Fruit fly (Drosophila melanogaster) whole organism, embryonic: ENCODE results near the gene MED14.
A peak's percentile ranks its signal among the peaks of the same experiment; 100 is the strongest.

Source experiments
- CG10209 ChIP-seq: fragments of 200-800 bp; sonication (Bioruptor generic); optimal IDR thresholded peaks from 3 replicates; lab custom pipeline; 2017; ENCODE audit warnings: missing biosample characterization, mild to moderate bottlenecking, missing genetic modification characterization, missing genetic modification reagents
- CG10462 ChIP-seq: fragments of 200-800 bp; sonication (Bioruptor generic); optimal IDR thresholded peaks from 2 replicates; lab custom pipeline; 2016; ENCODE audit warnings: missing biosample characterization, missing genetic modification characterization
- CG11723 ChIP-seq: fragments of 200-800 bp; sonication (Bioruptor generic); optimal IDR thresholded peaks from 2 replicates; lab custom pipeline; 2017; ENCODE audit warnings: missing biosample characterization, mild to moderate bottlenecking, missing genetic modification characterization
- CG13123 ChIP-seq: fragments of 200-800 bp; sonication (Bioruptor generic); optimal IDR thresholded peaks from 2 replicates; lab custom pipeline; 2016; ENCODE audit warnings: missing biosample characterization, missing genetic modification characterization
- CG13287 ChIP-seq: fragments of 200-800 bp; sonication (Bioruptor generic); IDR thresholded peaks from 2 replicates; pipeline ENCODE4 v1.3.6; 2022; ENCODE audit warnings: missing biosample characterization, missing genetic modification characterization; ENCODE audit not compliant: partially characterized antibody
- CG13424 ChIP-seq: fragments of 200-800 bp; sonication (Bioruptor generic); optimal IDR thresholded peaks from 2 replicates; lab custom pipeline; 2019; ENCODE audit warnings: missing biosample characterization, mild to moderate bottlenecking, missing genetic modification characterization, moderate library complexity
- CG14965 ChIP-seq: fragments of 200-800 bp; sonication (Bioruptor generic); optimal IDR thresholded peaks from 2 replicates; lab custom pipeline; 2016; ENCODE audit warnings: missing biosample characterization, missing genetic modification characterization, borderline replicate concordance
- CG1602 ChIP-seq: fragments of 200-800 bp; sonication (Bioruptor generic); optimal IDR thresholded peaks from 3 replicates; lab custom pipeline; 2016; ENCODE audit warnings: missing biosample characterization, missing genetic modification characterization
- CG16813 ChIP-seq: fragments of 200-800 bp; sonication (Bioruptor generic); IDR thresholded peaks from 3 replicates; pipeline ENCODE4 v1.3.6; 2022; ENCODE audit warnings: missing biosample characterization, missing genetic modification characterization; ENCODE audit not compliant: partially characterized antibody
- CG16815 ChIP-seq: fragments of 200-800 bp; sonication (Bioruptor generic); optimal IDR thresholded peaks from 3 replicates; lab custom pipeline; 2017; ENCODE audit warnings: missing biosample characterization, mild to moderate bottlenecking, missing genetic modification characterization
- CG2120 ChIP-seq: fragments of 200-800 bp; sonication (Bioruptor generic); optimal IDR thresholded peaks from 3 replicates; lab custom pipeline; 2016; ENCODE audit warnings: missing biosample characterization, missing genetic modification characterization
- CG2678 ChIP-seq: fragments of 200-800 bp; sonication (Bioruptor generic); optimal IDR thresholded peaks from 3 replicates; lab custom pipeline; 2019; ENCODE audit warnings: missing biosample characterization, mild to moderate bottlenecking, missing genetic modification characterization, moderate library complexity
- CG3065 ChIP-seq: fragments of 200-800 bp; sonication (Bioruptor generic); optimal IDR thresholded peaks from 2 replicates; lab custom pipeline; 2016; ENCODE audit warnings: missing biosample characterization, missing genetic modification characterization
- CG31441 ChIP-seq: fragments of 200-800 bp; sonication (Bioruptor generic); IDR thresholded peaks from 2 replicates; pipeline ENCODE4 v1.3.6; 2022; ENCODE audit warnings: missing biosample characterization, missing genetic modification characterization
- CG32532 ChIP-seq: fragments of 200-800 bp; sonication (Bioruptor generic); IDR thresholded peaks from 2 replicates; pipeline ENCODE4 v1.3.6; 2022; ENCODE audit warnings: missing biosample characterization, missing genetic modification characterization
- CG34376 ChIP-seq: fragments of 200-800 bp; sonication (Bioruptor generic); optimal IDR thresholded peaks from 2 replicates; lab custom pipeline; 2018; ENCODE audit warnings: missing biosample characterization, mild to moderate bottlenecking, missing genetic modification characterization
- CG6175 ChIP-seq: fragments of 200-800 bp; sonication (Bioruptor generic); IDR thresholded peaks from 3 replicates; pipeline ENCODE4 v1.3.6; 2022; ENCODE audit warnings: missing biosample characterization, missing genetic modification characterization
- CG6272 ChIP-seq: fragments of 200-800 bp; sonication (Bioruptor generic); IDR thresholded peaks from 2 replicates; pipeline ENCODE4 v1.3.6; 2022; ENCODE audit warnings: missing biosample characterization, missing genetic modification characterization
- CG7372 ChIP-seq: fragments of 200-800 bp; sonication (Bioruptor generic); IDR thresholded peaks from 2 replicates; pipeline ENCODE4 v1.3.6; 2022; ENCODE audit warnings: missing biosample characterization, missing genetic modification characterization
- CG7745 ChIP-seq: fragments of 200-800 bp; sonication (Bioruptor generic); optimal IDR thresholded peaks from 2 replicates; lab custom pipeline; 2018; ENCODE audit warnings: missing biosample characterization, mild to moderate bottlenecking, missing genetic modification characterization, moderate library complexity
- CG9727 ChIP-seq: fragments of 200-800 bp; sonication (Bioruptor generic); optimal IDR thresholded peaks from 3 replicates; lab custom pipeline; 2017; ENCODE audit warnings: missing biosample characterization, mild to moderate bottlenecking, missing genetic modification characterization
- CG9876 ChIP-seq: fragments of 200-800 bp; sonication (Bioruptor generic); optimal IDR thresholded peaks from 2 replicates; lab custom pipeline; 2016; ENCODE audit warnings: missing biosample characterization, missing genetic modification characterization
- CoRest ChIP-seq: fragments of 200-800 bp; sonication (Bioruptor generic); optimal IDR thresholded peaks from 3 replicates; lab custom pipeline; 2018; ENCODE audit warnings: missing biosample characterization, mild to moderate bottlenecking, missing genetic modification characterization, moderate library complexity
- Doc2 ChIP-seq: fragments of 200-800 bp; sonication (Bioruptor generic); IDR thresholded peaks from 2 replicates; pipeline ENCODE4 v1.3.6; 2022; ENCODE audit warnings: missing biosample characterization, missing genetic modification characterization
- Doc3 ChIP-seq: fragments of 200-800 bp; sonication (Bioruptor generic); IDR thresholded peaks from 3 replicates; pipeline ENCODE4 v1.3.6; 2022; ENCODE audit warnings: missing biosample characterization, missing genetic modification characterization; ENCODE audit not compliant: partially characterized antibody
- Dp ChIP-seq: fragments of 200-800 bp; sonication (Bioruptor generic); optimal IDR thresholded peaks from 2 replicates; lab custom pipeline; 2018; ENCODE audit warnings: missing biosample characterization, mild to moderate bottlenecking, missing genetic modification characterization, moderate library complexity
- ERR ChIP-seq: fragments of 200-800 bp; sonication (Bioruptor generic); optimal IDR thresholded peaks from 2 replicates; lab custom pipeline; 2016; ENCODE audit warnings: missing biosample characterization, missing genetic modification characterization
- Ets97D ChIP-seq: fragments of 200-800 bp; sonication (Bioruptor generic); optimal IDR thresholded peaks from 3 replicates; lab custom pipeline; 2016; ENCODE audit warnings: missing biosample characterization, missing genetic modification characterization
- Hr39 ChIP-seq: fragments of >200 bp; optimal IDR thresholded peaks from 2 replicates; lab custom pipeline; 2017
- Hsf ChIP-seq: fragments of 200-800 bp; sonication (Bioruptor generic); optimal IDR thresholded peaks from 3 replicates; lab custom pipeline; 2016; ENCODE audit warnings: missing biosample characterization, missing genetic modification characterization
- Mrtf ChIP-seq: fragments of 200-800 bp; sonication (Bioruptor generic); IDR thresholded peaks from 3 replicates; pipeline ENCODE4 v1.3.6; 2022; ENCODE audit warnings: missing biosample characterization, missing genetic modification characterization
- Myb ChIP-seq: fragments of 200-800 bp; sonication (Bioruptor generic); optimal IDR thresholded peaks from 2 replicates; lab custom pipeline; 2016; ENCODE audit warnings: missing biosample characterization, missing genetic modification characterization
- Opbp ChIP-seq: fragments of 200-800 bp; sonication (Bioruptor generic); IDR thresholded peaks from 3 replicates; pipeline ENCODE4 v1.3.6; 2022; ENCODE audit warnings: missing biosample characterization, missing genetic modification characterization; ENCODE audit not compliant: partially characterized antibody
- Xrp1 ChIP-seq: fragments of 200-800 bp; sonication (Bioruptor generic); IDR thresholded peaks from 2 replicates; pipeline ENCODE4 v1.3.6; 2022; ENCODE audit warnings: missing biosample characterization, missing genetic modification characterization
- bigmax ChIP-seq: fragments of 200-800 bp; sonication (Bioruptor generic); optimal IDR thresholded peaks from 2 replicates; lab custom pipeline; 2018; ENCODE audit warnings: missing biosample characterization, mild to moderate bottlenecking, missing genetic modification characterization
- cato ChIP-seq: fragments of 200-800 bp; sonication (Bioruptor generic); optimal IDR thresholded peaks from 2 replicates; lab custom pipeline; 2016; ENCODE audit warnings: missing biosample characterization, missing genetic modification characterization, borderline replicate concordance
- corto ChIP-seq: fragments of 200-800 bp; sonication (Bioruptor generic); optimal IDR thresholded peaks from 2 replicates; lab custom pipeline; 2016; ENCODE audit warnings: missing biosample characterization, mild to moderate bottlenecking, missing genetic modification characterization, moderate library complexity
- dm ChIP-seq: fragments of 200-800 bp; sonication (Bioruptor generic); optimal IDR thresholded peaks from 3 replicates; lab custom pipeline; 2016; ENCODE audit warnings: missing biosample characterization, missing genetic modification characterization
- gem ChIP-seq: fragments of 200-800 bp; sonication (Bioruptor generic); optimal IDR thresholded peaks from 2 replicates; lab custom pipeline; 2019; ENCODE audit warnings: missing biosample characterization, mild to moderate bottlenecking, missing genetic modification characterization, moderate library complexity
- gt ChIP-seq: fragments of 200-800 bp; sonication (Bioruptor generic); IDR thresholded peaks from 2 replicates; pipeline ENCODE4 v1.3.6; 2022; ENCODE audit warnings: missing biosample characterization, missing genetic modification characterization
- hkb ChIP-seq, 2 experiments: fragments of 200-800 bp in 1 of 2; fragments of >200 bp in 1 of 2; sonication (Bioruptor generic) in 1 of 2; IDR thresholded peaks in 1 of 2; optimal IDR thresholded peaks in 1 of 2; 2 replicates each; pipeline versions ENCODE4 v1.3.6 to Lab custom; 2017 to 2022; ENCODE audit warnings: missing biosample characterization in 1 of 2, missing genetic modification characterization in 1 of 2
- lab ChIP-seq: fragments of 200-800 bp; sonication (Bioruptor generic); optimal IDR thresholded peaks from 3 replicates; lab custom pipeline; 2017; ENCODE audit warnings: missing biosample characterization, missing genetic modification characterization, mild to moderate bottlenecking, moderate library complexity, missing genetic modification reagents
- lbe ChIP-seq: fragments of 200-800 bp; sonication (Bioruptor generic); optimal IDR thresholded peaks from 2 replicates; lab custom pipeline; 2016; ENCODE audit warnings: missing biosample characterization, mild to moderate bottlenecking, missing genetic modification characterization
- maf-S ChIP-seq: fragments of 200-800 bp; sonication (Bioruptor generic); optimal IDR thresholded peaks from 2 replicates; lab custom pipeline; 2016; ENCODE audit warnings: missing biosample characterization, missing genetic modification characterization
- repo ChIP-seq: fragments of 200-800 bp; sonication (Bioruptor generic); optimal IDR thresholded peaks from 2 replicates; lab custom pipeline; 2016; ENCODE audit warnings: missing biosample characterization, missing genetic modification characterization
- sens-2 ChIP-seq: fragments of 200-800 bp; sonication (Bioruptor generic); IDR thresholded peaks from 2 replicates; pipeline ENCODE4 v1.3.6; 2022; ENCODE audit warnings: missing biosample characterization, missing genetic modification characterization
- tap ChIP-seq: fragments of 200-800 bp; optimal IDR thresholded peaks from 3 replicates; lab custom pipeline; 2019; ENCODE audit warnings: missing biosample characterization, mild to moderate bottlenecking, missing genetic modification characterization, moderate library complexity
- wor ChIP-seq: fragments of 200-800 bp; sonication (Bioruptor generic); IDR thresholded peaks from 2 replicates; pipeline ENCODE4 v1.3.6; 2022; ENCODE audit warnings: missing biosample characterization, missing genetic modification characterization
- yki ChIP-seq: fragments of >200 bp; optimal IDR thresholded peaks from 3 replicates; lab custom pipeline; 2018
- zfh2 ChIP-seq: fragments of 200-800 bp; sonication (Bioruptor generic); optimal IDR thresholded peaks from 2 replicates; lab custom pipeline; 2016; ENCODE audit warnings: missing biosample characterization, missing genetic modification characterization

The MED14 gene

dm6 chr3L:644111-644718, 51.2 kb downstream of the MED14 start (continued):
- TF ChIP-seq sens-2 (GFP tag; lab: Robert Waterston, UW) (peak; percentile 85), CG2120 (GFP tag; lab: Kevin White, UChicago) (peak; percentile 71), lbe (GFP tag; lab: Kevin White, UChicago) (peak; percentile 71), CG7372 (GFP tag; lab: Robert Waterston, UW) (peak; percentile 71), CG14965 (GFP tag; lab: Kevin White, UChicago) (peak; percentile 60), Hr39 (lab: Kevin White, UChicago) (no peak), lab (GFP tag; lab: Kevin White, UChicago) (peak; percentile 89), CG7745 (tag; lab: Kevin White, UChicago) (no peak), CG13123 (GFP tag; lab: Kevin White, UChicago) (peak; percentile 68), Hsf (peak; percentile 88), yki (lab: Kevin White, UChicago) (no peak), repo (GFP tag; lab: Kevin White, UChicago) (peak; percentile 88), CoRest (tag; lab: Kevin White, UChicago) (peak; percentile 81), dm (GFP tag; lab: Kevin White, UChicago) (peak; percentile 68), CG6175 (GFP tag; lab: Robert Waterston, UW) (no peak; the same call in 2 of the 3 replicates), CG3065 (GFP tag; lab: Kevin White, UChicago) (peak; percentile 79), Doc3 (GFP tag; lab: Robert Waterston, UW) (no peak), Doc2 (GFP tag; lab: Robert Waterston, UW) (no peak), wor (peak; percentile 85), Dp (GFP tag; lab: Kevin White, UChicago) (no peak), zfh2 (GFP tag; lab: Kevin White, UChicago) (peak; percentile 73), CG6272 (peak; percentile 77), CG11723 (GFP tag; lab: Kevin White, UChicago) (peak; percentile 83), CG10462 (peak; percentile 80), CG31441 (peak; percentile 89), cato (GFP tag; lab: Kevin White, UChicago) (peak; percentile 82), Myb (GFP tag; lab: Kevin White, UChicago) (peak; percentile 61), corto (GFP tag; lab: Kevin White, UChicago) (peak; percentile 64), CG16815 (GFP tag; lab: Kevin White, UChicago) (peak; percentile 68), CG1602 (GFP tag; lab: Kevin White, UChicago) (peak; percentile 82), Mrtf (peak; percentile 81), CG13287 (GFP tag; lab: Robert Waterston, UW) (no peak), Opbp (GFP tag; lab: Robert Waterston, UW) (no peak), CG32532 (GFP tag; lab: Robert Waterston, UW) (peak; percentile 73), maf-S (GFP tag; lab: Kevin White, UChicago) (peak; percentile 73), bigmax (GFP tag; lab: Kevin White, UChicago) (no peak), CG9727 (GFP tag; lab: Kevin White, UChicago) (peak; percentile 79), Xrp1 (peak; percentile 95), CG34376 (GFP tag; lab: Kevin White, UChicago) (no peak), gt (GFP tag; lab: Robert Waterston, UW) (peak; percentile 76), CG13424 (peak; percentile 84), hkb (optimal IDR thresholded peaks at IDR 0.05; lab: Kevin White, UChicago) (no peak), hkb (GFP tag; IDR thresholded peaks at IDR 0.05; lab: Robert Waterston, UW) (peak; percentile 91), Ets97D (GFP tag; lab: Kevin White, UChicago) (peak; percentile 64), ERR (GFP tag; lab: Kevin White, UChicago) (peak; percentile 71), tap (peak; percentile 83), CG10209 (peak; percentile 87), gem (peak; percentile 91), CG2678 (peak; percentile 86), CG16813 (no peak), CG9876 (GFP tag; lab: Kevin White, UChicago) (peak; percentile 89)
